Fruit fly (Drosophila melanogaster): ENCODE measurements around the gene CG13039.

dm6 chr3L:16337739-16338138 is 11.2 kb upstream of the CG13039 start:
- TF ChIP-seq CG14711 (tag; optimal IDR thresholded peaks at IDR 0.05) (no peak), cic (GFP tag; optimal IDR thresholded peaks at IDR 0.05) (no peak), cnc (optimal IDR thresholded peaks at IDR 0.05) (no peak), pad (GFP tag; optimal IDR thresholded peaks at IDR 0.05) (no peak), CG7101 (tag; optimal IDR thresholded peaks at IDR 0.05) (no peak), CG12768 (GFP tag; optimal IDR thresholded peaks at IDR 0.05) (no peak), toe (GFP tag; optimal IDR thresholded peaks at IDR 0.05) (no peak), CG33017 (tag; optimal IDR thresholded peaks at IDR 0.05) (no peak), bab1 (GFP tag; optimal IDR thresholded peaks at IDR 0.05) (no peak), CG7045 (GFP tag; optimal IDR thresholded peaks at IDR 0.05) (no peak), ovo (GFP tag; optimal IDR thresholded peaks at IDR 0.05) (no peak), Clk (GFP tag; optimal IDR thresholded peaks at IDR 0.05) (no peak), tj (GFP tag; optimal IDR thresholded peaks at IDR 0.05) (no peak)
